Worm (Caenorhabditis elegans): ENCODE data around the gene tos-1.

tos-1 gene

ce11 chrV:9312377-9312776 lies 31.6 kb downstream of the tos-1 start:
- TF ChIP-seq unc-62 (GFP tag; optimal IDR thresholded peaks at IDR 0.05) = no peak
- no peak for TF ChIP-seq egl-27 (tag; optimal IDR thresholded peaks at IDR 0.05)
- TF ChIP-seq peb-1 (tag; optimal IDR thresholded peaks at IDR 0.05) = no peak
- no peak for TF ChIP-seq mab-5 (tag; optimal IDR thresholded peaks at IDR 0.05)
- TF ChIP-seq ztf-1 (GFP tag; conservative IDR thresholded peaks at IDR 0.05) = no peak
- no peak for TF ChIP-seq R02D3.7 (tag; optimal IDR thresholded peaks at IDR 0.05)
- no peak for TF ChIP-seq snpc-4 (tag; optimal IDR thresholded peaks at IDR 0.05)
- TF ChIP-seq C34F6.9 (tag; optimal IDR thresholded peaks at IDR 0.05) = no peak
- TF ChIP-seq nhr-77 (tag; optimal IDR thresholded peaks at IDR 0.05) = no peak
- no peak for TF ChIP-seq alr-1 (tag; optimal IDR thresholded peaks at IDR 0.05)
- no peak for TF ChIP-seq unc-39 (tag; optimal IDR thresholded peaks at IDR 0.05)
- no peak for TF ChIP-seq skn-1 (tag; optimal IDR thresholded peaks at IDR 0.05)
- no peak for TF ChIP-seq nhr-25 (tag; optimal IDR thresholded peaks at IDR 0.05)
- no peak for TF ChIP-seq nhr-12 (tag; optimal IDR thresholded peaks at IDR 0.05)
- no peak for TF ChIP-seq lsy-2 (tag; optimal IDR thresholded peaks at IDR 0.05)
- TF ChIP-seq ZK546.5 (tag; optimal IDR thresholded peaks at IDR 0.05) = no peak
- no peak for TF ChIP-seq nhr-23 (tag; optimal IDR thresholded peaks at IDR 0.05)
- TF ChIP-seq nhr-6 (tag; optimal IDR thresholded peaks at IDR 0.05) = no peak

ce11 chrV:9305116-9305515 lies 38.9 kb downstream of the tos-1 start, which contains the start of gene F44A2.3:
F44A2.3 (plus strand) TSS chrV:9305416.
- TF ChIP-seq sem-4 (tag; optimal IDR thresholded peaks at IDR 0.05) (no peak), mbf-1 (tag; optimal IDR thresholded peaks at IDR 0.05) (no peak), F13H6.1 (tag; optimal IDR thresholded peaks at IDR 0.05) (no peak), dmd-4 (tag; optimal IDR thresholded peaks at IDR 0.05) (no peak), peb-1 (tag; optimal IDR thresholded peaks at IDR 0.05) (no peak), sma-9 (GFP tag; optimal IDR thresholded peaks at IDR 0.05) (no peak), sma-9 (tag; optimal IDR thresholded peaks at IDR 0.05) (no peak), ztf-1 (GFP tag; conservative IDR thresholded peaks at IDR 0.05) (no peak), nhr-237 (tag; optimal IDR thresholded peaks at IDR 0.05) (no peak), nhr-25 (tag; optimal IDR thresholded peaks at IDR 0.05) (no peak), ceh-82 (tag; optimal IDR thresholded peaks at IDR 0.05) (no peak), gmeb-1 (tag; optimal IDR thresholded peaks at IDR 0.05) (no peak), nhr-21 (tag; optimal IDR thresholded peaks at IDR 0.05) (no peak), crh-2 (tag; optimal IDR thresholded peaks at IDR 0.05) (no peak), egl-27 (tag; optimal IDR thresholded peaks at IDR 0.05) (no peak)

- TF ChIP-seq crh-2 (tag; optimal IDR thresholded peaks at IDR 0.05) (no peak), R02D3.7 (tag; optimal IDR thresholded peaks at IDR 0.05) (no peak), mdl-1 (tag; optimal IDR thresholded peaks at IDR 0.05) (no peak), lin-39 (tag; optimal IDR thresholded peaks at IDR 0.05) (no peak), Y55F3AM.14 (GFP tag; optimal IDR thresholded peaks at IDR 0.05) (no peak), nhr-129 (tag; optimal IDR thresholded peaks at IDR 0.05) (no peak), blmp-1 (tag; optimal IDR thresholded peaks at IDR 0.05; ENCODE audit: insufficient read depth) (no peak), ceh-82 (tag; optimal IDR thresholded peaks at IDR 0.05) (no peak), ZK546.5 (tag; optimal IDR thresholded peaks at IDR 0.05) (no peak), ztf-11 (tag; optimal IDR thresholded peaks at IDR 0.05) (no peak), aly-2 (tag; optimal IDR thresholded peaks at IDR 0.05) (no peak), lsy-2 (tag; optimal IDR thresholded peaks at IDR 0.05) (no peak), skn-1 (tag; optimal IDR thresholded peaks at IDR 0.05) (no peak), elt-1 (tag; optimal IDR thresholded peaks at IDR 0.05) (no peak)
These were observed 41.0 kb downstream of the tos-1 start, which contains the start of gene nhr-39 for ce11 chrV:9303026-9303425. nhr-39 (plus strand) TSS chrV:9303326.

ce11 chrV:9297332-9297731 lies 46.7 kb downstream of the tos-1 start, which contains the start of gene F44A2.5:
F44A2.5 (plus strand) TSS chrV:9297632.
- TF ChIP-seq nhr-12 (tag; optimal IDR thresholded peaks at IDR 0.05) = no peak
- no peak for TF ChIP-seq C34F6.9 (tag; optimal IDR thresholded peaks at IDR 0.05)
- no peak for TF ChIP-seq ztf-4 (tag; optimal IDR thresholded peaks at IDR 0.05)
- no peak for TF ChIP-seq lin-11 (tag; optimal IDR thresholded peaks at IDR 0.05)
- no peak for TF ChIP-seq aly-2 (tag; optimal IDR thresholded peaks at IDR 0.05)
- no peak for TF ChIP-seq ceh-16 (tag; optimal IDR thresholded peaks at IDR 0.05)
- no peak for TF ChIP-seq lin-39 (tag; optimal IDR thresholded peaks at IDR 0.05)
- TF ChIP-seq unc-39 (tag; optimal IDR thresholded peaks at IDR 0.05) = no peak
- no peak for TF ChIP-seq nhr-129 (tag; optimal IDR thresholded peaks at IDR 0.05)

Measured in whole organism, L2 larva.